Fruit fly (Drosophila melanogaster) whole organism, embryonic: Measurements from ENCODE around the gene CG10845.

ENCODE experiments used
- Ada2b ChIP-seq: fragments of 200-800 bp; sonication (Bioruptor generic); IDR thresholded peaks from 2 replicates; pipeline ENCODE4 v1.3.6; 2022; ENCODE audit warnings: missing biosample characterization, missing genetic modification characterization
- Asciz ChIP-seq: fragments of 200-800 bp; sonication (Bioruptor generic); optimal IDR thresholded peaks from 2 replicates; lab custom pipeline; 2017; ENCODE audit warnings: missing biosample characterization, mild to moderate bottlenecking, missing genetic modification characterization, missing genetic modification reagents
- CG1024 ChIP-seq: fragments of 200-800 bp; sonication (Bioruptor generic); IDR thresholded peaks from 2 replicates; pipeline ENCODE4 v1.3.6; 2022; ENCODE audit warnings: missing biosample characterization, missing genetic modification characterization
- CG10267 ChIP-seq: fragments of 200-800 bp; sonication (Bioruptor generic); optimal IDR thresholded peaks from 2 replicates; lab custom pipeline; 2018; ENCODE audit warnings: missing biosample characterization, mild to moderate bottlenecking, missing genetic modification characterization, moderate library complexity
- CG10366 ChIP-seq: fragments of 200-800 bp; sonication (Bioruptor generic); IDR thresholded peaks from 2 replicates; pipeline ENCODE4 v1.3.6; 2022; ENCODE audit warnings: missing biosample characterization, missing genetic modification characterization
- CG10565 ChIP-seq: fragments of 200-800 bp; sonication (Bioruptor generic); optimal IDR thresholded peaks from 3 replicates; lab custom pipeline; 2016; ENCODE audit warnings: missing biosample characterization, mild to moderate bottlenecking, missing genetic modification characterization
- CG10654 ChIP-seq: fragments of 200-800 bp; sonication (Bioruptor generic); optimal IDR thresholded peaks from 2 replicates; lab custom pipeline; 2016; ENCODE audit warnings: missing biosample characterization, missing genetic modification characterization
- CG12744 ChIP-seq: fragments of 200-800 bp; sonication (Bioruptor generic); optimal IDR thresholded peaks from 2 replicates; lab custom pipeline; 2016; ENCODE audit warnings: missing biosample characterization, missing genetic modification characterization
- CG12942 ChIP-seq: fragments of 200-800 bp; sonication (Bioruptor generic); optimal IDR thresholded peaks from 3 replicates; lab custom pipeline; 2016; ENCODE audit warnings: missing biosample characterization, missing genetic modification characterization
- CG13424 ChIP-seq: fragments of 200-800 bp; sonication (Bioruptor generic); optimal IDR thresholded peaks from 2 replicates; lab custom pipeline; 2019; ENCODE audit warnings: missing biosample characterization, mild to moderate bottlenecking, missing genetic modification characterization, moderate library complexity
- CG17829 ChIP-seq: fragments of 200-800 bp; optimal IDR thresholded peaks from 2 replicates; lab custom pipeline; 2019; ENCODE audit warnings: missing biosample characterization, mild to moderate bottlenecking, missing genetic modification characterization, moderate library complexity
- CG18262 ChIP-seq: fragments of 200-800 bp; optimal IDR thresholded peaks from 3 replicates; lab custom pipeline; 2019; ENCODE audit warnings: missing biosample characterization, mild to moderate bottlenecking, missing genetic modification characterization, moderate library complexity
- CG18476 ChIP-seq: fragments of 200-800 bp; sonication (Bioruptor generic); optimal IDR thresholded peaks from 2 replicates; lab custom pipeline; 2016; ENCODE audit warnings: missing biosample characterization, mild to moderate bottlenecking, missing genetic modification characterization
- CG18764 ChIP-seq: fragments of 200-800 bp; sonication (Bioruptor generic); optimal IDR thresholded peaks from 3 replicates; lab custom pipeline; 2016; ENCODE audit warnings: missing biosample characterization, missing genetic modification characterization
- CG2712 ChIP-seq: fragments of 200-800 bp; optimal IDR thresholded peaks from 3 replicates; lab custom pipeline; 2019; ENCODE audit warnings: missing biosample characterization, mild to moderate bottlenecking, missing genetic modification characterization, moderate library complexity
- CG4328 ChIP-seq: fragments of 200-800 bp; sonication (Bioruptor generic); optimal IDR thresholded peaks from 3 replicates; lab custom pipeline; 2017; ENCODE audit warnings: missing biosample characterization, missing genetic modification reagents, missing genetic modification characterization
- CG4617 ChIP-seq: fragments of 200-800 bp; sonication (Bioruptor generic); optimal IDR thresholded peaks from 3 replicates; lab custom pipeline; 2016; ENCODE audit warnings: missing biosample characterization, missing genetic modification characterization, borderline replicate concordance
- CG6254 ChIP-seq: fragments of 200-800 bp; sonication (Bioruptor generic); optimal IDR thresholded peaks from 3 replicates; lab custom pipeline; 2017; ENCODE audit warnings: mild to moderate bottlenecking, missing biosample characterization, missing genetic modification reagents, missing genetic modification characterization
- CG6654 ChIP-seq: fragments of 200-800 bp; sonication (Bioruptor generic); optimal IDR thresholded peaks from 2 replicates; lab custom pipeline; 2017; ENCODE audit warnings: missing biosample characterization, mild to moderate bottlenecking, missing genetic modification characterization
- CG7271 ChIP-seq: fragments of 200-800 bp; sonication (Bioruptor generic); optimal IDR thresholded peaks from 2 replicates; lab custom pipeline; 2018; ENCODE audit warnings: missing biosample characterization, mild to moderate bottlenecking, missing genetic modification characterization, moderate library complexity
- CG7357 ChIP-seq: fragments of 200-800 bp; sonication (Bioruptor generic); IDR thresholded peaks from 3 replicates; pipeline ENCODE4 v1.3.6; 2022; ENCODE audit warnings: missing biosample characterization, missing genetic modification characterization
- CG7987 ChIP-seq: fragments of 200-800 bp; sonication (Bioruptor generic); optimal IDR thresholded peaks from 2 replicates; lab custom pipeline; 2018; ENCODE audit warnings: missing biosample characterization, mild to moderate bottlenecking, missing genetic modification characterization, moderate library complexity
- CG8290 ChIP-seq, 3 experiments: fragments of 200-800 bp; sonication (Bioruptor generic); optimal IDR thresholded peaks; 2 replicates each; lab custom pipeline; 2016 to 2019; ENCODE audit warnings: missing biosample characterization in 3 of 3, missing genetic modification characterization in 3 of 3, mild to moderate bottlenecking in 2 of 3, moderate library complexity in 1 of 3
- Dek ChIP-seq: fragments of 200-800 bp; sonication (Bioruptor generic); optimal IDR thresholded peaks from 3 replicates; lab custom pipeline; 2019; ENCODE audit warnings: missing biosample characterization, mild to moderate bottlenecking, missing genetic modification characterization, moderate library complexity
- Eip74EF ChIP-seq, 2 experiments: fragments of 200-800 bp in 1 of 2; fragments of >200 bp in 1 of 2; sonication (Bioruptor generic) in 1 of 2; optimal IDR thresholded peaks; 2 replicates each; lab custom pipeline; 2017 to 2019; ENCODE audit warnings: missing biosample characterization in 2 of 2, missing genetic modification characterization in 2 of 2, mild to moderate bottlenecking in 1 of 2, moderate library complexity in 1 of 2
- Hey ChIP-seq: fragments of 200-800 bp; sonication (Bioruptor generic); optimal IDR thresholded peaks from 3 replicates; lab custom pipeline; 2018; ENCODE audit warnings: missing biosample characterization, mild to moderate bottlenecking, missing genetic modification characterization
- HmgZ ChIP-seq: fragments of 200-800 bp; sonication (Bioruptor generic); optimal IDR thresholded peaks from 2 replicates; lab custom pipeline; 2018; ENCODE audit warnings: missing biosample characterization, mild to moderate bottlenecking, missing genetic modification characterization
- Hsf ChIP-seq: fragments of 200-800 bp; sonication (Bioruptor generic); optimal IDR thresholded peaks from 3 replicates; lab custom pipeline; 2016; ENCODE audit warnings: missing biosample characterization, missing genetic modification characterization
- MTF-1 ChIP-seq: fragments of 200-800 bp; sonication (Bioruptor generic); optimal IDR thresholded peaks from 2 replicates; lab custom pipeline; 2018; ENCODE audit warnings: missing biosample characterization, mild to moderate bottlenecking, missing genetic modification characterization, borderline replicate concordance
- Max ChIP-seq: fragments of 200-800 bp; sonication (Bioruptor generic); optimal IDR thresholded peaks from 2 replicates; lab custom pipeline; 2016; ENCODE audit warnings: missing biosample characterization, mild to moderate bottlenecking, missing genetic modification characterization
- NK7.1 ChIP-seq: fragments of 200-800 bp; sonication (Bioruptor generic); optimal IDR thresholded peaks from 3 replicates; lab custom pipeline; 2016; ENCODE audit warnings: missing biosample characterization, missing genetic modification characterization
- Six4 ChIP-seq: fragments of 200-800 bp; sonication (Bioruptor generic); optimal IDR thresholded peaks from 2 replicates; lab custom pipeline; 2016; ENCODE audit warnings: missing biosample characterization, missing genetic modification characterization
- ap ChIP-seq: fragments of 200-800 bp; sonication (Bioruptor generic); IDR thresholded peaks from 2 replicates; pipeline ENCODE4 v1.3.6; 2022; ENCODE audit warnings: missing biosample characterization, missing genetic modification characterization
- ara ChIP-seq: fragments of 200-800 bp; sonication (Bioruptor generic); IDR thresholded peaks from 2 replicates; pipeline ENCODE4 v1.3.6; 2022; ENCODE audit warnings: missing biosample characterization, missing genetic modification characterization
- bsh ChIP-seq, 2 experiments: fragments of 200-800 bp; sonication (Bioruptor generic); optimal IDR thresholded peaks; 2 replicates each; lab custom pipeline; 2017 to 2018; ENCODE audit warnings: mild to moderate bottlenecking in 2 of 2, missing biosample characterization in 2 of 2, missing genetic modification characterization in 2 of 2, moderate library complexity in 1 of 2
- corto ChIP-seq: fragments of 200-800 bp; sonication (Bioruptor generic); optimal IDR thresholded peaks from 2 replicates; lab custom pipeline; 2016; ENCODE audit warnings: missing biosample characterization, mild to moderate bottlenecking, missing genetic modification characterization, moderate library complexity
- ftz-f1 ChIP-seq: fragments of 200-800 bp; sonication (Bioruptor generic); optimal IDR thresholded peaks from 2 replicates; lab custom pipeline; 2016; ENCODE audit warnings: missing biosample characterization, missing genetic modification characterization
- kay ChIP-seq: fragments of 200-800 bp; sonication (Bioruptor generic); optimal IDR thresholded peaks from 2 replicates; lab custom pipeline; 2016; ENCODE audit warnings: missing biosample characterization, missing genetic modification characterization
- lab ChIP-seq: fragments of 200-800 bp; sonication (Bioruptor generic); optimal IDR thresholded peaks from 3 replicates; lab custom pipeline; 2017; ENCODE audit warnings: missing biosample characterization, missing genetic modification characterization, mild to moderate bottlenecking, moderate library complexity, missing genetic modification reagents
- lbe ChIP-seq: fragments of 200-800 bp; sonication (Bioruptor generic); optimal IDR thresholded peaks from 2 replicates; lab custom pipeline; 2016; ENCODE audit warnings: missing biosample characterization, mild to moderate bottlenecking, missing genetic modification characterization
- lmd ChIP-seq: fragments of 200-800 bp; sonication (Bioruptor generic); IDR thresholded peaks from 2 replicates; pipeline ENCODE4 v1.3.6; 2022; ENCODE audit warnings: missing biosample characterization, missing genetic modification characterization
- oc ChIP-seq: fragments of 200-800 bp; sonication (Bioruptor generic); optimal IDR thresholded peaks from 2 replicates; lab custom pipeline; 2018; ENCODE audit warnings: missing biosample characterization, mild to moderate bottlenecking, missing genetic modification characterization, moderate library complexity
- pfk ChIP-seq: fragments of 200-800 bp; sonication (Bioruptor generic); optimal IDR thresholded peaks from 2 replicates; lab custom pipeline; 2018; ENCODE audit warnings: missing biosample characterization, mild to moderate bottlenecking, missing genetic modification characterization, moderate library complexity
- scrt ChIP-seq: fragments of 200-800 bp; sonication (Bioruptor generic); optimal IDR thresholded peaks from 2 replicates; lab custom pipeline; 2018; ENCODE audit warnings: missing biosample characterization, mild to moderate bottlenecking, missing genetic modification characterization, moderate library complexity
- sqz ChIP-seq: fragments of 200-800 bp; sonication (Bioruptor generic); optimal IDR thresholded peaks from 3 replicates; lab custom pipeline; 2018; ENCODE audit warnings: missing biosample characterization, mild to moderate bottlenecking, missing genetic modification characterization
- wor ChIP-seq: fragments of 200-800 bp; sonication (Bioruptor generic); IDR thresholded peaks from 2 replicates; pipeline ENCODE4 v1.3.6; 2022; ENCODE audit warnings: missing biosample characterization, missing genetic modification characterization
- yki ChIP-seq: fragments of >200 bp; optimal IDR thresholded peaks from 3 replicates; lab custom pipeline; 2018
- zf30C ChIP-seq: fragments of 200-800 bp; sonication (Bioruptor generic); optimal IDR thresholded peaks from 3 replicates; lab custom pipeline; 2018; ENCODE audit warnings: missing biosample characterization, mild to moderate bottlenecking, missing genetic modification characterization

CG10845 gene

DNA sequence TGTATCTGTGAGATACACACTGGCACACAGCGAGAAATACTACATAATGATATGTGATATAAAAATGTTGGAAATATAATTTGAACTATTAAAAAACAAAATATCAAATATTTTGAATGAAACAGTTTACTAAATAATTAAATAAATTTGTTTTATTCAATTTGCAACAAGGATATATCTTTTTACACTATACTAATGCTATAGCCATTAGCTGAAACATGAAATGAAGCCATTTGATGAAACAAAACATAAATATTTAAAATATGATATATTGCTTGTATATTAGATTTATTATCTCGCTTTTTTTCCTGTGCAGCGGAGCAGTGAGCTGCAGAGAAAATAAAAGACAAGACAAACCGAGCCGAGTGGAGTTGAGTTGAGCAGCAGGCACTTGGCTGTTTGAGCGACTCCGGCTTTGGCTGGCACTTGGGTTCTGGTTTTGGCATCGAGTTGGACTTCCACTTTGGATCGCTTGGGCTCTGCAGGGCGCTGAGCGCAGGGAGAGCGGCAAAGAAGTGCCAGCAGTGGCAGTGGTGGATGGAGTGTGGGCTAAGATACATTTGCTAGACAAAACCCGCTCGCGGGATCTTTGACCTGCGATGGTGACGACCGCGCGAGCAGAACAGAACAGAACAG is 7.5 kb upstream of the CG10845 start (continued):
- TF ChIP-seq CG4617 (GFP tag; lab: Kevin White, UChicago), result no peak
- peak; percentile 65 for TF ChIP-seq ara (GFP tag; lab: Robert Waterston, UW)
- peak; percentile 54 for TF ChIP-seq Max
- TF ChIP-seq CG18262 (tag; lab: Kevin White, UChicago), result peak; percentile 97
- TF ChIP-seq ap, result peak; percentile 60; the same call in 1 of the 2 replicates
- TF ChIP-seq Dek, result no peak
- TF ChIP-seq CG12942 (GFP tag; lab: Kevin White, UChicago), result peak; percentile 52
- TF ChIP-seq CG7987 (GFP tag; lab: Kevin White, UChicago), result peak; percentile 36
- peak; percentile 68 for TF ChIP-seq CG4328 (GFP tag; lab: Kevin White, UChicago)
- TF ChIP-seq CG10366 (GFP tag; lab: Robert Waterston, UW), result 0 out of 2 replicates have a peak, but pooled peaks have one; percentile 19
- peak; percentile 75 for TF ChIP-seq lab (GFP tag; lab: Kevin White, UChicago)
- peak; percentile 95 for TF ChIP-seq CG17829 (tag; lab: Kevin White, UChicago)
- peak; percentile 88 for TF ChIP-seq CG13424
- TF ChIP-seq CG10654, result peak; percentile 62
- TF ChIP-seq CG10565 (GFP tag; lab: Kevin White, UChicago), result no peak
- TF ChIP-seq CG18764 (GFP tag; lab: Kevin White, UChicago), result peak; percentile 59
- TF ChIP-seq Eip74EF (GFP tag; optimal IDR thresholded peaks at IDR 0.05; lab: Kevin White, UChicago), result peak in 1 of 2 experiments; percentile 86
- TF ChIP-seq MTF-1 (GFP tag; lab: Kevin White, UChicago), result peak; percentile 40
- TF ChIP-seq pfk (GFP tag; lab: Kevin White, UChicago), result no peak
- TF ChIP-seq Hsf (GFP tag; lab: Kevin White, UChicago), result peak; percentile 23
- TF ChIP-seq CG6254 (GFP tag; lab: Kevin White, UChicago), result peak; percentile 57
- TF ChIP-seq CG6654 (GFP tag; lab: Kevin White, UChicago), result peak; percentile 27
- peak; percentile 78 for TF ChIP-seq lmd (GFP tag; lab: Robert Waterston, UW)
- peak; percentile 46 for TF ChIP-seq lbe
- 0 out of 2 replicates have a peak, but pooled peaks have one; percentile 2 for TF ChIP-seq CG1024
- peak; percentile 71 for TF ChIP-seq Six4
- TF ChIP-seq CG10267 (tag; lab: Kevin White, UChicago), result peak; percentile 91
- peak; percentile 63 for TF ChIP-seq oc (tag; lab: Kevin White, UChicago)
- no peak for TF ChIP-seq CG12744
- peak; percentile 47; the same call in 1 of the 2 replicates for TF ChIP-seq wor (GFP tag; lab: Robert Waterston, UW)
- TF ChIP-seq HmgZ (tag; lab: Kevin White, UChicago), result peak; percentile 11
- TF ChIP-seq CG18476 (GFP tag; lab: Kevin White, UChicago), result peak; percentile 54
- TF ChIP-seq CG7271 (tag; lab: Kevin White, UChicago), result peak; percentile 45
- TF ChIP-seq Hey, result no peak
- TF ChIP-seq yki, result no peak
- TF ChIP-seq Ada2b (GFP tag; lab: Robert Waterston, UW), result peak; percentile 61
- TF ChIP-seq ftz-f1 (GFP tag; lab: Kevin White, UChicago), result no peak
- TF ChIP-seq bsh (GFP tag; optimal IDR thresholded peaks at IDR 0.05; lab: Kevin White, UChicago), result peak; percentile 18 to 80
- TF ChIP-seq NK7.1 (GFP tag; lab: Kevin White, UChicago), result no peak
- TF ChIP-seq corto (GFP tag; lab: Kevin White, UChicago), result peak; percentile 37
- peak; percentile 64 for TF ChIP-seq scrt (GFP tag; lab: Kevin White, UChicago)
- TF ChIP-seq sqz (GFP tag; lab: Kevin White, UChicago), result peak; percentile 80
- TF ChIP-seq kay (GFP tag; lab: Kevin White, UChicago), result peak; percentile 68
- TF ChIP-seq zf30C (GFP tag; lab: Kevin White, UChicago), result peak; percentile 85
- TF ChIP-seq CG7357 (GFP tag; lab: Robert Waterston, UW), result peak; percentile 56; the same call in 2 of the 3 replicates
- peak; percentile 62 for TF ChIP-seq CG8290 (GFP tag; optimal IDR thresholded peaks at IDR 0.05; lab: Kevin White, UChicago)
- no peak for TF ChIP-seq CG8290 (tag; optimal IDR thresholded peaks at IDR 0.05; lab: Kevin White, UChicago)
- TF ChIP-seq Asciz, result peak; percentile 80
- peak; percentile 95 for TF ChIP-seq CG2712 (tag; lab: Kevin White, UChicago)
